Worm (Caenorhabditis elegans): ENCODE results near the gene jip-1.

DNA sequence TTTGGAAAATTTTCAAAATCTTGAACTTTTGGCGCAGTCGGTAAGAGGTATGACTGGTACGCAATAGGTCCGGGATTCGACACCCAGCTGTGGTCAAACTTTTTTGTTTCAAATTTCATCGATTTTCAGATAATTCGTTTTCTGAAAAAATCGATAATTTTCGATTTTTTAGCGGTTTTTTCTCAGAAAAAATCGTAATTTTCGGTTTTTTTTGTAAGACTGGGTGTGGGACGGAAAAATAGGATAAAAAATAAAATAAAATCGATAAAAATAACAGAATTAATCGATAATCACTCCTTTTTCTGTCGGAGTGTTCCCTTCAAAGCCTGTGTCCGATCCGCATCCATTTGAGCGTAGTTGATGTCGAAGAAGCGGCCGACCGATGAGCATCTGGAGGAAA, 42.0 kb downstream of the jip-1 start:
- TF ChIP-seq skn-1 (tag; optimal IDR thresholded peaks at IDR 0.05) = no peak
- no peak for TF ChIP-seq jun-1 (tag; optimal IDR thresholded peaks at IDR 0.05)
- no peak for TF ChIP-seq nfya-1 (tag; optimal IDR thresholded peaks at IDR 0.05; ENCODE audit: insufficient read depth)
- no peak for TF ChIP-seq mdl-1 (tag; optimal IDR thresholded peaks at IDR 0.05)
- no peak for TF ChIP-seq unc-39 (tag; optimal IDR thresholded peaks at IDR 0.05)
- TF ChIP-seq lin-15B (tag; optimal IDR thresholded peaks at IDR 0.05) = no peak
- no peak for TF ChIP-seq pha-4 (tag; optimal IDR thresholded peaks at IDR 0.05)
- no peak for TF ChIP-seq fos-1 (tag; optimal IDR thresholded peaks at IDR 0.05)
- no peak for TF ChIP-seq fkh-10 (GFP tag; optimal IDR thresholded peaks at IDR 0.05)
- TF ChIP-seq ztf-11 (tag; optimal IDR thresholded peaks at IDR 0.05) = no peak
- TF ChIP-seq aly-2 (tag; optimal IDR thresholded peaks at IDR 0.05) = no peak
